Worm (Caenorhabditis elegans) whole organism, L4/young adult: ENCODE measurements around the gene T18D3.6.

Source experiments
- W03F9.2 ChIP-seq: fragments of 150-350 bp; optimal IDR thresholded peaks from 2 replicates; lab custom pipeline; 2014; ENCODE audit warnings: missing biosample characterization, missing genetic modification characterization
- dao-5 ChIP-seq: sonication (generic microtip); optimal IDR thresholded peaks from 2 replicates; lab custom pipeline; 2016; ENCODE audit warnings: missing genotype, missing genetic modification characterization, moderate library complexity, missing compliant biosample characterization
- him-1 ChIP-seq: sonication (generic microtip); optimal IDR thresholded peaks from 2 replicates; lab custom pipeline; 2016; ENCODE audit warnings: missing genotype, missing genetic modification reagents, missing genetic modification characterization, missing compliant biosample characterization

The T18D3.6 gene

DNA sequence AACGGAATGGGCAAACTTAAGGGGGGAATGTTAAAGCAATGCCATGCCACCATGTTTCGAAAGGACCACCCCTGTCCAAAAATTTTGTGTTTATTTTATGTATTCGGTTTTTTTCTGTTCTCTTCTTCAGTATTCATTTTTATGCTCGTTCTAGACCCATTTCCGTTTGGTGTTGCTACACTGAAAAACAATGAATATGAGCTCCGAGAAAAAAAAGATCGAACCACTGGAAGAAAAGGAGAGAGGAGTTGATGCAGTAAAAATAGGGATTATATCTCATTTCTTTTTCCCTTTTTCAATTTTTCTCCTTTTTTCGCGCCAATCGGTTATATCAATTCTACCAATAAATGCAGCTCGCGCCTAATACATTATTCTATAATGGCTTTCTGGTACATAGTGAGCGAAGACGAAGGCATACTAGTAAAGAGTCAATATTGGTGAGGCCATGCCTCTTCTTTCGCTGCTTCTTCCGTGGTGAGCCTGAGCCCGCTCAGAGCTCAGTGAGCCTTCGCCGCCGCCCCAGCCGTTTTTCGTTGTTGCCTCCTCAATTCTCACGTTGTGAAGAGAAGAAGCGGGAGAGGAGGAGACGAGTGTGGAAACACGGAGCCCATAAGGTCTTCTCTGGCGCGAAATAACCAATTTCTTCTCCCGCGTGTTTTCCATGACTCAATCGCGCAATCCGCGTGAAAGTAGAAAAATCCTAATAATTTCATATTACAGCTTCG lies 9.5 kb upstream of the T18D3.6 start:
- TF ChIP-seq dao-5 (tag; lab: Kevin White, UChicago) (no peak), him-1 (tag; lab: Kevin White, UChicago) (no peak), W03F9.2 (tag; lab: Kevin White, UChicago) (no peak)

DNA sequence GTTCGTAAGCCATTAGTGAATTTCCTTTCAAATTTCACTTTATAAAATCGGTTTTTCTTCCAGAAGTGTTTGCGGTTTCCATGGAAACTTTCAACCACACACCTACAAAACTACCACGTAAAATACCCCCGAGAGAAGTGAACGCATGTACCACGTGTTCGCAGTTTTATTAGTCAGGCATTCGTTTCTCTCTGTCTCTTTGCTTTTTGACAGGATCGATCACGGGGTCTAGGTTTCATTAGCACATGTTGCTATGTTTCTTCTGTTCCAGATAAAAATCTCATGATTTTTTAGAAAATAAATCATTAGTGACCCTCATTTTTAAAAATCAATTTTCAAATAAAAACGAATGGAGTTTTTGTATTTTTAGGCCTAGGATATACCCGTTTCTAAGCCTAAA lies 5.3 kb upstream of the T18D3.6 start:
- no peak for TF ChIP-seq dao-5 (tag; lab: Kevin White, UChicago)
- no peak for TF ChIP-seq W03F9.2 (tag; lab: Kevin White, UChicago)
- TF ChIP-seq him-1 (tag; lab: Kevin White, UChicago) = no peak

DNA sequence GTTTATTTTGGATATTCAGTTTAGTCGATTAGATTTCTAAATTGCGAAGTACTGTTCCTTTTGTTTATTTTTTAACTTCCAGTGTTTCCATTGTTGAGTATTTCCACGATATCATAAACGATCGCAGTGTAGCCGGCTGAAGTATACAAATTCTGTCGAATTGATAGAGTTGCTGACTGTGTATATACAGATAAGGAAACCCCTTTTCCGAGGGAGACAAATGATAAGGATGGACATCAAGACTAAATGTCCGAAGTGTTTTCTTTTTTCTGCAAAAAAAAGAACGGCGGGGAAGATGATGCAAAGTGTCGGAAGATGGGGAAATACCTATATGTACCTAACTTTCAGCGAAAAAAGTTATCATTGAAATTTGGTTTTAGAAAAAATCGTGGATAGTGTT lies 3.1 kb upstream of the T18D3.6 start:
- TF ChIP-seq dao-5 (tag; lab: Kevin White, UChicago) (no peak), him-1 (tag; lab: Kevin White, UChicago) (no peak), W03F9.2 (tag; lab: Kevin White, UChicago) (no peak)

DNA sequence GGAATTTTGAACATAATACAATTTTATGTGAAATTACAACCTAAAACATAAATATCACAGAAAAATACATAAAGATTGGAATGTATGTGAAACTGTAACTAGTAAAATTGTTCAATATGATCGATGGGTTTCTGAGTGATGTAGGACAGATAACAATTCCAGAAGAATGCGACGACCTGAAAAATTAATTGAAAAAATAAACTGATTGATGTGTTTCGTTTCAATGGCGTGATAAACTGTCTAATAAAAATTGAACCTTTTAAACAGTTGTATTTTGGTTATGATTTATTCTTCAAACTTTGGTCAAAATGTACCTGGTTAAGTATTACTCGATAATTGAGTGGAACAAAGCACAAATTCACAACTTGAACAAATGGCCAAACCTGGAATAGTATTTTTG lies 1.6 kb downstream of the T18D3.6 start:
- TF ChIP-seq W03F9.2 (tag; lab: Kevin White, UChicago) = no peak
- no peak for TF ChIP-seq dao-5 (tag; lab: Kevin White, UChicago)
- no peak for TF ChIP-seq him-1 (tag; lab: Kevin White, UChicago)

DNA sequence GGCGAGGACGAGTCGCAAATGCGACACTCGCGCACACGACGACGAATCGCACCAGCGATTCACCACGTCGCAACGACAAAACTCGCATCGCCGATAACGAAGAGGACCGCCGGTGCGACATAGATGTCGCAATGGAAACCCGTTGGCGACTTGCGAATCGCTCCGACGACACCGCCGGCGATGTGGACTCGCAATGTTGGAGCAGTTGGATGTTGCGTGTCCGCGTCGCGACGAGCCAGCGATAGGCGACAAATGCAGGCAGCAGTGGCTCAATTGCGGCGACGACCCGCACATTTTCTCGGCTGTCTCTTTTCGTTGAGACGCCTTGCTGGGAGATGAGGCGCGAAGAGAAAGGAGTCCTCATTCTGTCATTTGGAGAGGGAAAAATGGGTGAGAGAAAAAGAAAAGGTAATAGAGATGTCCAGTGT lies 2.5 kb downstream of the T18D3.6 start:
- TF ChIP-seq dao-5 (tag; lab: Kevin White, UChicago) = no peak
- peak; percentile 87 for TF ChIP-seq him-1 (tag; lab: Kevin White, UChicago)

- TF ChIP-seq dao-5 (tag; lab: Kevin White, UChicago) = no peak
- TF ChIP-seq him-1 (tag; lab: Kevin White, UChicago) = no peak
- no peak for TF ChIP-seq W03F9.2 (tag; lab: Kevin White, UChicago)
These were observed 4.7 kb downstream of the T18D3.6 start, which contains the start of the genes T18D3.9 and T18D3.1 for ce11 chrX:12454290-12454795. T18D3.9 (minus strand) TSS chrX:12454457. T18D3.1 (plus strand) TSS chrX:12454745.

DNA sequence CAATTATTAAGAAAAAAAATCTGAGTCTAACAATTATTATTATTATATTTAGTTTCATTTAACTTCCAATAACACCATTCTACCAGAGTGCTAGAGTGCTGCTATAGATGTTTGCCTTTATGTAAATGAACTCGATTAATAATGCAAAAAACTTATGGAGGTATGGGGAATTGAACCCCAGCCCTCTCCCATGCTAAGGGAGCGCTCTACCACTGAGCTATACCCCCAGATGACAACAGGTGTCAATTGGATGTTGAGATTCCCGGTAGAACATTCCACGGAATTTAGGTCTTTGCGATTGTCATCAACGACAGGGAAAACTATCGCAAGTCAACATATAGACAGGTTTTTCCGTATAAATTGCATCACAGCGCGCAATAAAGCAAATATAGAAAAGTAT lies 8.3 kb downstream of the T18D3.6 start:
- TF ChIP-seq him-1 (tag; lab: Kevin White, UChicago) (no peak), dao-5 (tag; lab: Kevin White, UChicago) (peak; percentile 83), W03F9.2 (tag; lab: Kevin White, UChicago) (peak; percentile 57)

ce11 chrX:12461557-12461956 lies 11.9 kb downstream of the T18D3.6 start, which contains the start of gene odr-7:
odr-7 (minus strand) TSS chrX:12461657.
- TF ChIP-seq him-1 (tag; lab: Kevin White, UChicago) = no peak
- TF ChIP-seq dao-5 (tag; lab: Kevin White, UChicago) = no peak
- TF ChIP-seq W03F9.2 (tag; lab: Kevin White, UChicago) = no peak

- TF ChIP-seq dao-5 (tag; lab: Kevin White, UChicago) (no peak), him-1 (tag; lab: Kevin White, UChicago) (no peak), W03F9.2 (tag; lab: Kevin White, UChicago) (no peak)
These were observed 13.8 kb downstream of the T18D3.6 start, which contains the start of gene T18D3.5 for ce11 chrX:12463504-12463903. T18D3.5 (plus strand) TSS chrX:12463804.

DNA sequence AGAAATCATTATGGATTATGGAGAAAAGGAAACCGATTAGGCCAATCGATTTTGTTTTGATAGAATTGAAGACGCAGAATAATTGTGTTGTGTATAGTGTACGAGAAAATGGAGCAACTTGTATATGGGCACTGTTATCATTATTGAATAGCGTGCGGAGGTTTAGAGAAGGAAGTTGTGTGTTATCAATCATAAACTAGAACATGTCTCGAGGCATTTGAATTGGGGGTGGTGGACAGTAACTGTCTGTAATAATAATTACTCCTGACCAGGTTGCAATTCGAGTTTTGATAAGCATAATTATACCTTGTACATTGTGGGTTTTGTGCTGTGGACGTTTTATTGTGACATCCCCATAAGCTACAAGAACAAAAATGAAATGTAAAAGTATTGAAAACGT lies 17.1 kb downstream of the T18D3.6 start, which contains the start of gene cdf-2:
cdf-2 (minus strand) TSS at position 149 of the 400 bp plus-strand sequence.
- no peak for TF ChIP-seq W03F9.2 (tag; lab: Kevin White, UChicago)

DNA sequence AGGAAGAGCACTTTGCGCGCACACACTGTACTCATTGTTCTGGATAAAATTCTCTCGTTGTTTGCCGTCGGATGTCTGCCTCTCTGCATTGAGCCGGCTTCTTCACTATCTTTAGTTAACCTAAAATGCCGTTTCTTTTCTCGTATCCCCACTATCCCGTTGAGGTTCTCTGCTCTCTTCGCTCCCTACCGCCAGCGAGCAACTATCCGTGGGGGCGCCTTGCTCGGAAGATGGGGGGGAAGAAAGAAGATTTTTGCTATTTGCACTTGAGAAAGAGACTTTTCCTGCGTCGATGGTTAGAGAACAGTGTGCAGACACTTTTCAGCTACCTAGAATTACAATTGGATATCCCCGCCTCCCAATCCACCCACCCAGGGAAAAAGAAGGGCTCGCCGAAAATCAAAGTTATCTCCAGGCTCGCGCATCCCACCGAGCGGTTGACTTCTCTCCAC lies 18.0 kb downstream of the T18D3.6 start, which contains the start of gene myo-2:
myo-2 (plus strand) TSS at position 402 of the 452 bp plus-strand sequence.
- no peak for TF ChIP-seq W03F9.2 (tag; lab: Kevin White, UChicago)
- TF ChIP-seq him-1 (tag; lab: Kevin White, UChicago) = no peak
- no peak for TF ChIP-seq dao-5 (tag; lab: Kevin White, UChicago)

- TF ChIP-seq W03F9.2 (tag; lab: Kevin White, UChicago) (no peak), dao-5 (tag; lab: Kevin White, UChicago) (no peak), him-1 (tag; lab: Kevin White, UChicago) (no peak)
These were observed 20.2 kb downstream of the T18D3.6 start for ce11 chrX:12469846-12470245.

DNA sequence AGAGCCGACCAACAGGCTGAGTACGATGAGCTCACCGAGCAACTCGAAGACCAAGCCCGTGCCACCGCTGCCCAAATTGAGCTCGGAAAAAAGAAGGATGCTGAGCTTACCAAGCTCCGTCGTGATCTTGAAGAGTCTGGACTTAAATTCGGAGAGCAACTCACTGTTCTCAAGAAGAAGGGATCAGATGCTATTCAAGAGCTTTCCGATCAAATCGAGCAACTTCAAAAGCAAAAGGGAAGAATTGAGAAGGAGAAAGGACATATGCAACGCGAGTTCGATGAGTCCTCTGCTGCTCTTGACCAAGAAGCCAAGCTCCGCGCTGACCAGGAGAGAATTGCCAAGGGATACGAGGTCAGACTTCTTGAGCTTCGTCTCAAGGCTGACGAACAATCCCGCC lies 22.5 kb downstream of the T18D3.6 start:
- TF ChIP-seq dao-5 (tag; lab: Kevin White, UChicago) = no peak
- no peak for TF ChIP-seq W03F9.2 (tag; lab: Kevin White, UChicago)
- TF ChIP-seq him-1 (tag; lab: Kevin White, UChicago) = no peak
